Worm (Caenorhabditis elegans): Measurements from ENCODE around the gene F19H6.4.

DNA sequence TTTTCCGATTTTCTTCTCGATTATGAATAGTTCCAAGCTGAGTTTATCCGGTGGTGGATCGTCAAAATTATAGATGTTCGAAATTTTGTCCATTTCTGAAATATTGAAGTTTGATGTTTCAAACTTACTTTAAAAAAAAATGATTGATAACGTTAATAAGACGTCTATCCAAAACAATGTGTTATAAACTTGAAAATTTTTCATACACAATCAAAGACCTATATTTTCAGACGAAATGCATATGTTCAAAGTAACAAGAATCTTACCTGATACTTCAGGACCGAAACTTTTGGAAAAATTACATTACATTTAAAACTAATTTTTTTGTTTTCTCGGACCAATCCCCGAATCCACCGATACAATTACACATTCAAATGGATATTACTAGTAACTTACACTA, 25.9 kb downstream of the F19H6.4 start, which contains the start of gene nekl-3:
- TF ChIP-seq lin-39 (tag; optimal IDR thresholded peaks at IDR 0.05) (no peak), snpc-4 (tag; optimal IDR thresholded peaks at IDR 0.05) (no peak), fos-1 (tag; optimal IDR thresholded peaks at IDR 0.05) (no peak)
